Fruit fly (Drosophila melanogaster): Measurements from ENCODE around the gene CG12071.

DNA sequence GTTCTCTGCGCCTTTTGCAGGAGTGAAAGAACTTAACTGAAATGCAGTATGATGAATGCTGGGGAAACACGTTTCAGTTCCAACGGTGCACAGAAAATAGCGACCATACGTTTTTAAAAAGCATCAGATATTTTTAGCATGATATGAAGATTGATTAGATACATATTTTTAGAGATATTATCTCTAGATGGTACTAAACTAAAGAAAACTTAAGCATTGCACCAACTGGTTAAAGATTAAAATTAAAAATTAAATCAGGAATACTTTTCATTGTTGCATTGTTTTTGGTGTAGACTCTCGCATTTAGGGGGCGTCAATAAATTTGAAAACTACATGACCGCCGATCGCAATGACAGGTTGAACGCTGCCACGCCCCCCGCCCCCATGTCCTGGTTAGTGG lies 37.1 kb downstream of the CG12071 start:
- TF ChIP-seq ttk (GFP tag; IDR thresholded peaks at IDR 0.05) (no peak), CG31441 (GFP tag; IDR thresholded peaks at IDR 0.05) (no peak), CG8944 (GFP tag; optimal IDR thresholded peaks at IDR 0.05) (no peak), gsb (GFP tag; IDR thresholded peaks at IDR 0.05) (no peak), Sox102F (GFP tag; optimal IDR thresholded peaks at IDR 0.05) (no peak), TFAM (GFP tag; optimal IDR thresholded peaks at IDR 0.05) (no peak), CG6654 (GFP tag; optimal IDR thresholded peaks at IDR 0.05) (no peak), Vsx1 (GFP tag; optimal IDR thresholded peaks at IDR 0.05) (no peak), lbe (GFP tag; optimal IDR thresholded peaks at IDR 0.05) (no peak), seq (GFP tag; IDR thresholded peaks at IDR 0.05) (no peak)
